Worm (Caenorhabditis elegans) whole organism, L4/young adult: ENCODE measurements around the gene str-5.
"Not testable (repeated sequence)": the region's sequence is repeated elsewhere in the genome, so short reads cannot be mapped to it uniquely, and the experiment has no call there.

Experiments used
- dao-5 ChIP-seq: sonication (generic microtip); optimal IDR thresholded peaks from 2 replicates; lab custom pipeline; 2016; ENCODE audit warnings: missing genotype, missing genetic modification characterization, moderate library complexity, missing compliant biosample characterization
- him-1 ChIP-seq: sonication (generic microtip); optimal IDR thresholded peaks from 2 replicates; lab custom pipeline; 2016; ENCODE audit warnings: missing genotype, missing genetic modification reagents, missing genetic modification characterization, missing compliant biosample characterization

- TF ChIP-seq him-1, dao-5 (tag; lab: Kevin White, UChicago): not testable (repeated sequence)
Measured at ce11 chrV:15803748-15804147, 50.7 kb downstream of the str-5 start, which contains the start of gene T26E4.18.
